Fruit fly (Drosophila melanogaster) whole organism, embryonic: Measurements from ENCODE around the gene rumi.

Experiments used
- C15 ChIP-seq: fragments of 200-800 bp; sonication (Bioruptor generic); IDR thresholded peaks from 3 replicates; pipeline ENCODE4 v1.3.6; 2022; ENCODE audit warnings: missing biosample characterization, missing genetic modification characterization
- CG10543 ChIP-seq: fragments of 200-800 bp; sonication (Bioruptor generic); optimal IDR thresholded peaks from 3 replicates; lab custom pipeline; 2017; ENCODE audit warnings: missing biosample characterization, mild to moderate bottlenecking, missing genetic modification characterization, moderate library complexity
- CG11085 ChIP-seq: fragments of 200-800 bp; sonication (Bioruptor generic); IDR thresholded peaks from 2 replicates; pipeline ENCODE4 v1.3.6; 2022; ENCODE audit warnings: missing biosample characterization, missing genetic modification characterization
- CG12299 ChIP-seq: fragments of 200-800 bp; sonication (Bioruptor generic); optimal IDR thresholded peaks from 2 replicates; lab custom pipeline; 2018; ENCODE audit warnings: missing biosample characterization, mild to moderate bottlenecking, missing genetic modification characterization
- CG13287 ChIP-seq: fragments of 200-800 bp; sonication (Bioruptor generic); IDR thresholded peaks from 2 replicates; pipeline ENCODE4 v1.3.6; 2022; ENCODE audit warnings: missing biosample characterization, missing genetic modification characterization; ENCODE audit not compliant: partially characterized antibody
- CG15601 ChIP-seq: fragments of 200-800 bp; sonication (Bioruptor generic); optimal IDR thresholded peaks from 3 replicates; lab custom pipeline; 2019; ENCODE audit warnings: missing biosample characterization, mild to moderate bottlenecking, missing genetic modification characterization, moderate library complexity
- CG2678 ChIP-seq: fragments of 200-800 bp; sonication (Bioruptor generic); optimal IDR thresholded peaks from 3 replicates; lab custom pipeline; 2019; ENCODE audit warnings: missing biosample characterization, mild to moderate bottlenecking, missing genetic modification characterization, moderate library complexity
- CG30020 ChIP-seq: fragments of 200-800 bp; optimal IDR thresholded peaks from 2 replicates; lab custom pipeline; 2019; ENCODE audit warnings: missing biosample characterization, mild to moderate bottlenecking, missing genetic modification characterization, moderate library complexity
- CG31388 ChIP-seq: fragments of 200-800 bp; sonication (Bioruptor generic); optimal IDR thresholded peaks from 2 replicates; lab custom pipeline; 2016; ENCODE audit warnings: missing biosample characterization, missing genetic modification characterization
- CG31441 ChIP-seq: fragments of 200-800 bp; sonication (Bioruptor generic); IDR thresholded peaks from 2 replicates; pipeline ENCODE4 v1.3.6; 2022; ENCODE audit warnings: missing biosample characterization, missing genetic modification characterization
- CG32767 ChIP-seq: fragments of 200-800 bp; sonication (Bioruptor generic); IDR thresholded peaks from 2 replicates; pipeline ENCODE4 v1.3.6; 2022; ENCODE audit warnings: missing biosample characterization, missing genetic modification characterization
- CG3281 ChIP-seq: fragments of 200-800 bp; sonication (Bioruptor generic); optimal IDR thresholded peaks from 3 replicates; lab custom pipeline; 2017; ENCODE audit warnings: missing biosample characterization, mild to moderate bottlenecking, missing genetic modification characterization
- CG34376 ChIP-seq: fragments of 200-800 bp; sonication (Bioruptor generic); optimal IDR thresholded peaks from 2 replicates; lab custom pipeline; 2018; ENCODE audit warnings: missing biosample characterization, mild to moderate bottlenecking, missing genetic modification characterization
- CG3726 ChIP-seq: fragments of 200-800 bp; sonication (Bioruptor generic); IDR thresholded peaks from 3 replicates; pipeline ENCODE4, ENCODE4 v1.3.6; 2022; ENCODE audit warnings: missing biosample characterization, missing genetic modification characterization
- CG3847 ChIP-seq: fragments of 200-800 bp; sonication (Bioruptor generic); IDR thresholded peaks from 2 replicates; pipeline ENCODE4 v1.3.6; 2022; ENCODE audit warnings: missing biosample characterization, missing genetic modification characterization
- CG43689 ChIP-seq: fragments of 200-800 bp; sonication (Bioruptor generic); IDR thresholded peaks from 2 replicates; pipeline ENCODE4 v1.3.6; 2022; ENCODE audit warnings: missing biosample characterization, missing genetic modification characterization
- CG6765 ChIP-seq: fragments of 200-800 bp; sonication (Bioruptor generic); optimal IDR thresholded peaks from 3 replicates; lab custom pipeline; 2017; ENCODE audit warnings: missing biosample characterization, mild to moderate bottlenecking, missing genetic modification characterization
- CG7556 ChIP-seq: fragments of 200-800 bp; sonication (Bioruptor generic); optimal IDR thresholded peaks from 2 replicates; lab custom pipeline; 2017; ENCODE audit warnings: missing biosample characterization, mild to moderate bottlenecking, missing genetic modification characterization
- CG9727 ChIP-seq: fragments of 200-800 bp; sonication (Bioruptor generic); optimal IDR thresholded peaks from 3 replicates; lab custom pipeline; 2017; ENCODE audit warnings: missing biosample characterization, mild to moderate bottlenecking, missing genetic modification characterization
- CG9932 ChIP-seq: fragments of 200-800 bp; sonication (Bioruptor generic); IDR thresholded peaks from 2 replicates; pipeline ENCODE4 v1.3.6; 2022; ENCODE audit warnings: missing biosample characterization, missing genetic modification characterization
- CHES-1-like ChIP-seq: fragments of 200-800 bp; sonication (Bioruptor generic); optimal IDR thresholded peaks from 2 replicates; lab custom pipeline; 2016; ENCODE audit warnings: missing biosample characterization, missing genetic modification characterization
- Chrac-16 ChIP-seq: fragments of 200-800 bp; sonication (Bioruptor generic); optimal IDR thresholded peaks from 3 replicates; lab custom pipeline; 2016; ENCODE audit warnings: missing biosample characterization, missing genetic modification characterization
- Drgx ChIP-seq: fragments of 200-800 bp; sonication (Bioruptor generic); IDR thresholded peaks from 2 replicates; pipeline ENCODE4 v1.3.6; 2022; ENCODE audit warnings: missing biosample characterization, missing genetic modification characterization
- ERR ChIP-seq: fragments of 200-800 bp; sonication (Bioruptor generic); optimal IDR thresholded peaks from 2 replicates; lab custom pipeline; 2016; ENCODE audit warnings: missing biosample characterization, missing genetic modification characterization
- Elba2 ChIP-seq: fragments of 200-800 bp; sonication (Bioruptor generic); optimal IDR thresholded peaks from 3 replicates; lab custom pipeline; 2016; ENCODE audit warnings: missing biosample characterization, missing genetic modification characterization
- HLH4C ChIP-seq: fragments of 200-800 bp; sonication (Bioruptor generic); IDR thresholded peaks from 3 replicates; pipeline ENCODE4 v1.3.6; 2022; ENCODE audit warnings: missing biosample characterization, missing genetic modification characterization; ENCODE audit not compliant: partially characterized antibody
- Hey ChIP-seq: fragments of 200-800 bp; sonication (Bioruptor generic); optimal IDR thresholded peaks from 3 replicates; lab custom pipeline; 2018; ENCODE audit warnings: missing biosample characterization, mild to moderate bottlenecking, missing genetic modification characterization
- Meics ChIP-seq: fragments of 200-800 bp; sonication (Bioruptor generic); optimal IDR thresholded peaks from 2 replicates; lab custom pipeline; 2017; ENCODE audit warnings: missing biosample characterization, mild to moderate bottlenecking, missing genetic modification characterization
- Opbp ChIP-seq: fragments of 200-800 bp; sonication (Bioruptor generic); IDR thresholded peaks from 3 replicates; pipeline ENCODE4 v1.3.6; 2022; ENCODE audit warnings: missing biosample characterization, missing genetic modification characterization; ENCODE audit not compliant: partially characterized antibody
- TFAM ChIP-seq: fragments of 200-800 bp; sonication (Bioruptor generic); optimal IDR thresholded peaks from 2 replicates; lab custom pipeline; 2017; ENCODE audit warnings: missing biosample characterization, missing genetic modification characterization, inconsistent platforms
- Vsx1 ChIP-seq: fragments of 200-800 bp; sonication (Bioruptor generic); optimal IDR thresholded peaks from 2 replicates; lab custom pipeline; 2017; ENCODE audit warnings: missing biosample characterization, mild to moderate bottlenecking, missing genetic modification characterization, missing genetic modification reagents
- ash1 ChIP-seq: fragments of 200-800 bp; sonication (Bioruptor generic); optimal IDR thresholded peaks from 2 replicates; lab custom pipeline; 2018; ENCODE audit warnings: missing biosample characterization, mild to moderate bottlenecking, missing genetic modification characterization
- bbx ChIP-seq: fragments of 200-800 bp; sonication (Bioruptor generic); IDR thresholded peaks from 2 replicates; pipeline ENCODE4 v1.3.6; 2022; ENCODE audit warnings: missing biosample characterization, missing genetic modification characterization; ENCODE audit not compliant: partially characterized antibody
- cad ChIP-seq: fragments of >200 bp; optimal IDR thresholded peaks from 2 replicates; lab custom pipeline; 2017; ENCODE audit warnings: missing biosample characterization, missing genetic modification characterization
- dan ChIP-seq: fragments of 200-800 bp; sonication (Bioruptor generic); IDR thresholded peaks from 2 replicates; pipeline ENCODE4 v1.3.6; 2022; ENCODE audit warnings: missing biosample characterization, missing genetic modification characterization
- dmrt99B ChIP-seq: fragments of 200-800 bp; sonication (Bioruptor generic); optimal IDR thresholded peaks from 2 replicates; lab custom pipeline; 2018; ENCODE audit warnings: missing biosample characterization, mild to moderate bottlenecking, missing genetic modification characterization, moderate library complexity
- fu2 ChIP-seq: fragments of 200-800 bp; sonication (Bioruptor generic); optimal IDR thresholded peaks from 2 replicates; lab custom pipeline; 2016; ENCODE audit warnings: missing biosample characterization, missing genetic modification characterization
- gem ChIP-seq: fragments of 200-800 bp; sonication (Bioruptor generic); optimal IDR thresholded peaks from 2 replicates; lab custom pipeline; 2019; ENCODE audit warnings: missing biosample characterization, mild to moderate bottlenecking, missing genetic modification characterization, moderate library complexity
- h ChIP-seq: fragments of >200 bp; optimal IDR thresholded peaks from 2 replicates; lab custom pipeline; 2017
- jing ChIP-seq: fragments of 200-800 bp; sonication (Bioruptor generic); optimal IDR thresholded peaks from 2 replicates; lab custom pipeline; 2018; ENCODE audit warnings: missing biosample characterization, mild to moderate bottlenecking, missing genetic modification characterization
- jumu ChIP-seq: fragments of 200-800 bp; sonication (Bioruptor generic); optimal IDR thresholded peaks from 3 replicates; lab custom pipeline; 2016; ENCODE audit warnings: missing biosample characterization, missing genetic modification characterization
- lab ChIP-seq: fragments of 200-800 bp; sonication (Bioruptor generic); optimal IDR thresholded peaks from 3 replicates; lab custom pipeline; 2017; ENCODE audit warnings: missing biosample characterization, missing genetic modification characterization, mild to moderate bottlenecking, moderate library complexity, missing genetic modification reagents
- nau ChIP-seq: fragments of 200-800 bp; sonication (Bioruptor generic); optimal IDR thresholded peaks from 3 replicates; lab custom pipeline; 2017; ENCODE audit warnings: missing biosample characterization, mild to moderate bottlenecking, missing genetic modification characterization, missing genetic modification reagents
- p53 ChIP-seq: fragments of 200-800 bp; sonication (Bioruptor generic); optimal IDR thresholded peaks from 2 replicates; lab custom pipeline; 2016; ENCODE audit warnings: missing biosample characterization, missing genetic modification characterization
- ro ChIP-seq: fragments of 200-800 bp; sonication (Bioruptor generic); IDR thresholded peaks from 2 replicates; pipeline ENCODE4 v1.3.6; 2022; ENCODE audit warnings: missing biosample characterization, missing genetic modification characterization
- row ChIP-seq: fragments of 200-800 bp; sonication (Bioruptor generic); IDR thresholded peaks from 3 replicates; pipeline ENCODE4 v1.3.6; 2022; ENCODE audit warnings: missing biosample characterization, missing genetic modification characterization
- seq ChIP-seq: fragments of 200-800 bp; sonication (Bioruptor generic); IDR thresholded peaks from 2 replicates; pipeline ENCODE4 v1.3.6; 2022; ENCODE audit warnings: missing biosample characterization, missing genetic modification characterization
- sisA ChIP-seq: fragments of 200-800 bp; sonication (Bioruptor generic); IDR thresholded peaks from 2 replicates; pipeline ENCODE4 v1.3.6; 2022; ENCODE audit warnings: missing biosample characterization, missing genetic modification characterization
- sob ChIP-seq: fragments of 200-800 bp; sonication (Bioruptor generic); IDR thresholded peaks from 2 replicates; pipeline ENCODE4 v1.3.6; 2022; ENCODE audit warnings: missing biosample characterization, missing genetic modification characterization
- tio ChIP-seq: fragments of 200-800 bp; sonication (Bioruptor generic); optimal IDR thresholded peaks from 2 replicates; lab custom pipeline; 2017; ENCODE audit warnings: missing biosample characterization, missing genetic modification characterization, inconsistent platforms
- zfh1 ChIP-seq: fragments of 200-800 bp; sonication (Bioruptor generic); IDR thresholded peaks from 3 replicates; pipeline ENCODE4 v1.3.6; 2022; ENCODE audit warnings: missing biosample characterization, missing genetic modification characterization

The rumi gene

DNA sequence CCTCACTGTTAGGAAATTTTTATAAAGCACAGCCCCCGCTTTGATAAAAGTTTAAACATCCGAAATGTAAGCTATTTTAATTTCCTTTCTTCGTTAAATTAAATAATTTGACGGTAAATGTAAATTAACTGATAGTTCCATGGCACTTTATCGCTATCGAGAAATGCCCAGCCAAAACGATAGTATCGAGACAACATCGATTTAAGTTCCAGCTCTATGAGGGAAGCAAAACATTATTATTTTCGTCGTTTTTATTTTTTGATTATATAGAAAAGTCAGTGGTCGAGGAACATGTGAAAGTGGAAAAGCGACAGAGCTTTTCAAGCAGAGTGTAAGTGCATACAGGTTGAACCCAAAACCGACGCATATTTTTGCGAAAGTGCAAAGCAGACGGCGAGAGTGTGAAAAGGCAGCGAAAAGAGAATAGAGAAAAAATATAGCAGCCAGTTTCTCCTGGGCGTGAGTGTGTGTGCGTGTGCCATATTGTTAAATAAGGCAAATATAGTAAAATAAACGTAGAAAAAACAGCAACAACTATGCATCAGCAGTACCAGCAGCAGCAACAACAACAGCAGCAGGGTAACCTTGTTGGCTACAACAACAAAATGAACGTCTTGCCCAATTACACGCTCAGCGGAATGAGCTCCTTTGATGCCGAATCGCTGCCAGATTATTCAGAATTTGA lies 23.5 kb downstream of the rumi start, which contains the start of gene CG45049 (continued):
- TF ChIP-seq sisA (GFP tag; lab: Robert Waterston, UW): no peak
- no peak for TF ChIP-seq Meics (GFP tag; lab: Kevin White, UChicago)
- TF ChIP-seq CG9727 (GFP tag; lab: Kevin White, UChicago): no peak
- TF ChIP-seq jumu: no peak
- no peak for TF ChIP-seq CG6765 (GFP tag; lab: Kevin White, UChicago)
- TF ChIP-seq Chrac-16 (GFP tag; lab: Kevin White, UChicago): no peak
- no peak for TF ChIP-seq jing (GFP tag; lab: Kevin White, UChicago)
- TF ChIP-seq CG11085 (GFP tag; lab: Robert Waterston, UW): no peak
- TF ChIP-seq CG12299 (tag; lab: Kevin White, UChicago): no peak
- no peak for TF ChIP-seq Hey (tag; lab: Kevin White, UChicago)
- no peak for TF ChIP-seq sob (GFP tag; lab: Robert Waterston, UW)
- TF ChIP-seq CG30020: no peak
- TF ChIP-seq CG3847 (GFP tag; lab: Robert Waterston, UW): 0 out of 2 replicates have a peak, but pooled peaks have one; percentile 37
- no peak for TF ChIP-seq dmrt99B
- no peak for TF ChIP-seq seq (GFP tag; lab: Robert Waterston, UW)
- no peak for TF ChIP-seq h (lab: Kevin White, UChicago)
- TF ChIP-seq CG13287 (GFP tag; lab: Robert Waterston, UW): peak; percentile 79
- no peak for TF ChIP-seq CG2678 (tag; lab: Kevin White, UChicago)
- no peak for TF ChIP-seq ERR (GFP tag; lab: Kevin White, UChicago)
- peak; percentile 87 for TF ChIP-seq HLH4C (GFP tag; lab: Robert Waterston, UW)
- TF ChIP-seq p53 (GFP tag; lab: Kevin White, UChicago): no peak
- no peak for TF ChIP-seq C15
- peak; percentile 94 for TF ChIP-seq Opbp
- peak; percentile 23 for TF ChIP-seq CG10543
- peak; percentile 33 for TF ChIP-seq lab (GFP tag; lab: Kevin White, UChicago)
- no peak for TF ChIP-seq CG31388 (GFP tag; lab: Kevin White, UChicago)
- TF ChIP-seq CG32767 (GFP tag; lab: Robert Waterston, UW): no peak
- TF ChIP-seq dan: no peak
- peak; percentile 27 for TF ChIP-seq CG3281
- TF ChIP-seq CG31441 (GFP tag; lab: Robert Waterston, UW): no peak
- TF ChIP-seq fu2 (GFP tag; lab: Kevin White, UChicago): no peak
- no peak for TF ChIP-seq CG7556
- TF ChIP-seq CG15601 (tag; lab: Kevin White, UChicago): no peak
- TF ChIP-seq CG43689: no peak
- TF ChIP-seq row: peak; percentile 66
- peak; percentile 65 for TF ChIP-seq CG9932 (GFP tag; lab: Robert Waterston, UW)
- TF ChIP-seq tio (GFP tag; lab: Kevin White, UChicago): no peak
- TF ChIP-seq CG3726 (GFP tag; lab: Robert Waterston, UW): no peak
- no peak for TF ChIP-seq cad (GFP tag; lab: Kevin White, UChicago)
- TF ChIP-seq gem (tag; lab: Kevin White, UChicago): no peak
- no peak for TF ChIP-seq ash1 (GFP tag; lab: Kevin White, UChicago)
- TF ChIP-seq nau (GFP tag; lab: Kevin White, UChicago): no peak
- TF ChIP-seq TFAM (GFP tag; lab: Kevin White, UChicago): no peak
- no peak for TF ChIP-seq Elba2 (GFP tag; lab: Kevin White, UChicago)
- TF ChIP-seq CHES-1-like: no peak
- TF ChIP-seq bbx (GFP tag; lab: Robert Waterston, UW): peak; percentile 94
- TF ChIP-seq Vsx1 (GFP tag; lab: Kevin White, UChicago): no peak
- peak; percentile 42 for TF ChIP-seq CG34376 (GFP tag; lab: Kevin White, UChicago)
- TF ChIP-seq Drgx: no peak
- no peak for TF ChIP-seq ro (GFP tag; lab: Robert Waterston, UW)
- TF ChIP-seq zfh1: no peak
